Fruit fly (Drosophila melanogaster) whole organism, embryonic: ENCODE results near the gene CG44004.
A peak's percentile ranks its signal among the peaks of the same experiment; 100 is the strongest.

Source experiments
- Atf3 ChIP-seq: fragments of 200-800 bp; sonication (Bioruptor generic); optimal IDR thresholded peaks from 3 replicates; lab custom pipeline; 2016; ENCODE audit warnings: missing biosample characterization, missing genetic modification characterization
- B-H2 ChIP-seq: fragments of 200-800 bp; sonication (Bioruptor generic); optimal IDR thresholded peaks from 2 replicates; lab custom pipeline; 2018; ENCODE audit warnings: missing biosample characterization, mild to moderate bottlenecking, missing genetic modification characterization
- BtbVII ChIP-seq: fragments of 200-800 bp; sonication (Bioruptor generic); optimal IDR thresholded peaks from 3 replicates; lab custom pipeline; 2017; ENCODE audit warnings: missing biosample characterization, mild to moderate bottlenecking, missing genetic modification characterization
- CG10979 ChIP-seq: fragments of 200-800 bp; sonication (Bioruptor generic); optimal IDR thresholded peaks from 2 replicates; lab custom pipeline; 2018; ENCODE audit warnings: missing biosample characterization, mild to moderate bottlenecking, missing genetic modification characterization, moderate library complexity
- CG11398 ChIP-seq: fragments of 200-800 bp; sonication (Bioruptor generic); optimal IDR thresholded peaks from 2 replicates; lab custom pipeline; 2016; ENCODE audit warnings: missing biosample characterization, missing genetic modification characterization
- CG12659 ChIP-seq: fragments of 200-800 bp; sonication (Bioruptor generic); optimal IDR thresholded peaks from 3 replicates; lab custom pipeline; 2017; ENCODE audit warnings: mild to moderate bottlenecking, missing biosample characterization, missing genetic modification reagents, missing genetic modification characterization
- CG13296 ChIP-seq: fragments of 200-800 bp; sonication (Bioruptor generic); optimal IDR thresholded peaks from 3 replicates; lab custom pipeline; 2018; ENCODE audit warnings: missing biosample characterization, mild to moderate bottlenecking, missing genetic modification characterization
- CG14014 ChIP-seq: fragments of 200-800 bp; sonication (Bioruptor generic); IDR thresholded peaks from 2 replicates; pipeline ENCODE4 v1.3.6; 2022; ENCODE audit warnings: missing biosample characterization, missing genetic modification characterization
- CG30431 ChIP-seq: fragments of 200-800 bp; sonication (Bioruptor generic); optimal IDR thresholded peaks from 2 replicates; lab custom pipeline; 2017; ENCODE audit warnings: missing biosample characterization, missing genetic modification characterization
- CG31441 ChIP-seq: fragments of 200-800 bp; sonication (Bioruptor generic); IDR thresholded peaks from 2 replicates; pipeline ENCODE4 v1.3.6; 2022; ENCODE audit warnings: missing biosample characterization, missing genetic modification characterization
- CG32772 ChIP-seq: fragments of 200-800 bp; sonication (Bioruptor generic); IDR thresholded peaks from 2 replicates; pipeline ENCODE4 v1.3.6; 2022; ENCODE audit warnings: missing biosample characterization, missing genetic modification characterization
- CG33213 ChIP-seq: fragments of 200-800 bp; sonication (Bioruptor generic); optimal IDR thresholded peaks from 3 replicates; lab custom pipeline; 2016; ENCODE audit warnings: missing biosample characterization, missing genetic modification characterization
- CG7556 ChIP-seq: fragments of 200-800 bp; sonication (Bioruptor generic); optimal IDR thresholded peaks from 2 replicates; lab custom pipeline; 2017; ENCODE audit warnings: missing biosample characterization, mild to moderate bottlenecking, missing genetic modification characterization
- CG9437 ChIP-seq: fragments of 200-800 bp; sonication (Bioruptor generic); optimal IDR thresholded peaks from 2 replicates; lab custom pipeline; 2018; ENCODE audit warnings: missing biosample characterization, mild to moderate bottlenecking, missing genetic modification characterization
- CoRest ChIP-seq: fragments of 200-800 bp; sonication (Bioruptor generic); optimal IDR thresholded peaks from 3 replicates; lab custom pipeline; 2018; ENCODE audit warnings: missing biosample characterization, mild to moderate bottlenecking, missing genetic modification characterization, moderate library complexity
- Dip3 ChIP-seq: fragments of 200-800 bp; sonication (Bioruptor generic); optimal IDR thresholded peaks from 3 replicates; lab custom pipeline; 2016; ENCODE audit warnings: missing biosample characterization, missing genetic modification characterization
- Eip74EF ChIP-seq, 2 experiments: fragments of 200-800 bp in 1 of 2; fragments of >200 bp in 1 of 2; sonication (Bioruptor generic) in 1 of 2; optimal IDR thresholded peaks; 2 replicates each; lab custom pipeline; 2017 to 2019; ENCODE audit warnings: missing biosample characterization in 2 of 2, missing genetic modification characterization in 2 of 2, mild to moderate bottlenecking in 1 of 2, moderate library complexity in 1 of 2
- Ets97D ChIP-seq: fragments of 200-800 bp; sonication (Bioruptor generic); optimal IDR thresholded peaks from 3 replicates; lab custom pipeline; 2016; ENCODE audit warnings: missing biosample characterization, missing genetic modification characterization
- HLH4C ChIP-seq: fragments of 200-800 bp; sonication (Bioruptor generic); IDR thresholded peaks from 3 replicates; pipeline ENCODE4 v1.3.6; 2022; ENCODE audit warnings: missing biosample characterization, missing genetic modification characterization; ENCODE audit not compliant: partially characterized antibody
- Hey ChIP-seq: fragments of 200-800 bp; sonication (Bioruptor generic); optimal IDR thresholded peaks from 3 replicates; lab custom pipeline; 2018; ENCODE audit warnings: missing biosample characterization, mild to moderate bottlenecking, missing genetic modification characterization
- Hsf ChIP-seq: fragments of 200-800 bp; sonication (Bioruptor generic); optimal IDR thresholded peaks from 3 replicates; lab custom pipeline; 2016; ENCODE audit warnings: missing biosample characterization, missing genetic modification characterization
- Kr ChIP-seq: fragments of 200-800 bp; sonication (Bioruptor generic); optimal IDR thresholded peaks from 2 replicates; lab custom pipeline; 2017; ENCODE audit warnings: missing biosample characterization, mild to moderate bottlenecking, missing genetic modification characterization
- Lhr ChIP-seq: fragments of 200-800 bp; sonication (Bioruptor generic); optimal IDR thresholded peaks from 3 replicates; lab custom pipeline; 2017; ENCODE audit warnings: mild to moderate bottlenecking, missing biosample characterization, missing genetic modification reagents, missing genetic modification characterization
- Med ChIP-seq: fragments of 200-800 bp; sonication (Bioruptor generic); peaks from one replicate; lab custom pipeline; 2016; ENCODE audit warnings: missing biosample characterization, missing genetic modification characterization, mild to moderate bottlenecking, inconsistent platforms, moderate library complexity
- NfI ChIP-seq: fragments of 200-800 bp; sonication (Bioruptor generic); optimal IDR thresholded peaks from 3 replicates; lab custom pipeline; 2018; ENCODE audit warnings: missing biosample characterization, mild to moderate bottlenecking, missing genetic modification characterization, moderate library complexity
- Oaz ChIP-seq: fragments of 200-800 bp; sonication (Bioruptor generic); IDR thresholded peaks from 2 replicates; pipeline ENCODE4 v1.3.6; 2022; ENCODE audit warnings: missing biosample characterization, missing genetic modification characterization
- Opbp ChIP-seq: fragments of 200-800 bp; sonication (Bioruptor generic); IDR thresholded peaks from 3 replicates; pipeline ENCODE4 v1.3.6; 2022; ENCODE audit warnings: missing biosample characterization, missing genetic modification characterization; ENCODE audit not compliant: partially characterized antibody
- Sox100B ChIP-seq: fragments of 200-800 bp; sonication (Bioruptor generic); optimal IDR thresholded peaks from 3 replicates; lab custom pipeline; 2018; ENCODE audit warnings: missing biosample characterization, mild to moderate bottlenecking, missing genetic modification characterization
- Tbp ChIP-seq: fragments of >200 bp; optimal IDR thresholded peaks from 2 replicates; lab custom pipeline; 2018; ENCODE audit warnings: missing biosample characterization, missing genetic modification characterization
- amos ChIP-seq: fragments of 200-800 bp; sonication (Bioruptor generic); IDR thresholded peaks from 2 replicates; pipeline ENCODE4 v1.3.6; 2022; ENCODE audit warnings: missing biosample characterization, missing genetic modification characterization; ENCODE audit not compliant: partially characterized antibody
- ash1 ChIP-seq: fragments of 200-800 bp; sonication (Bioruptor generic); optimal IDR thresholded peaks from 2 replicates; lab custom pipeline; 2018; ENCODE audit warnings: missing biosample characterization, mild to moderate bottlenecking, missing genetic modification characterization
- chm ChIP-seq: fragments of 200-800 bp; sonication (Bioruptor generic); IDR thresholded peaks from 2 replicates; pipeline ENCODE4 v1.3.6; 2022; ENCODE audit warnings: missing biosample characterization, missing genetic modification characterization
- da ChIP-seq: fragments of 200-800 bp; sonication (Bioruptor generic); optimal IDR thresholded peaks from 2 replicates; lab custom pipeline; 2016; ENCODE audit warnings: missing biosample characterization, missing genetic modification characterization
- dan ChIP-seq: fragments of 200-800 bp; sonication (Bioruptor generic); IDR thresholded peaks from 2 replicates; pipeline ENCODE4 v1.3.6; 2022; ENCODE audit warnings: missing biosample characterization, missing genetic modification characterization
- eve ChIP-seq, 2 experiments: fragments of >200 bp; optimal IDR thresholded peaks; 2 replicates each; lab custom pipeline; 2017; ENCODE audit warnings: missing biosample characterization in 2 of 2, missing genetic modification characterization in 2 of 2
- nmo ChIP-seq: fragments of 200-800 bp; sonication (Bioruptor generic); optimal IDR thresholded peaks from 2 replicates; lab custom pipeline; 2018; ENCODE audit warnings: missing biosample characterization, mild to moderate bottlenecking, missing genetic modification characterization, moderate library complexity
- nom ChIP-seq: fragments of 200-800 bp; sonication (Bioruptor generic); optimal IDR thresholded peaks from 2 replicates; lab custom pipeline; 2017; ENCODE audit warnings: missing biosample characterization, missing genetic modification characterization, mild to moderate bottlenecking, moderate library complexity, missing genetic modification reagents
- onecut ChIP-seq: fragments of 200-800 bp; sonication (Bioruptor generic); IDR thresholded peaks from 2 replicates; pipeline ENCODE4 v1.3.6; 2022; ENCODE audit warnings: missing biosample characterization, missing genetic modification characterization
- otp ChIP-seq: fragments of 200-800 bp; sonication (Bioruptor generic); IDR thresholded peaks from 3 replicates; pipeline ENCODE4, ENCODE4 v1.3.6; 2022; ENCODE audit warnings: missing biosample characterization, missing genetic modification characterization
- pzg ChIP-seq: fragments of 200-800 bp; sonication (Bioruptor generic); optimal IDR thresholded peaks from 3 replicates; lab custom pipeline; 2018; ENCODE audit warnings: missing biosample characterization, mild to moderate bottlenecking, missing genetic modification characterization, moderate library complexity
- repo ChIP-seq: fragments of 200-800 bp; sonication (Bioruptor generic); optimal IDR thresholded peaks from 2 replicates; lab custom pipeline; 2016; ENCODE audit warnings: missing biosample characterization, missing genetic modification characterization
- sqz ChIP-seq: fragments of 200-800 bp; sonication (Bioruptor generic); optimal IDR thresholded peaks from 3 replicates; lab custom pipeline; 2018; ENCODE audit warnings: missing biosample characterization, mild to moderate bottlenecking, missing genetic modification characterization
- sr ChIP-seq: fragments of 200-800 bp; sonication (Bioruptor generic); IDR thresholded peaks from 3 replicates; pipeline ENCODE4 v1.3.6; 2022; ENCODE audit warnings: missing biosample characterization, missing genetic modification characterization
- stc ChIP-seq: fragments of 200-800 bp; sonication (Bioruptor generic); IDR thresholded peaks from 2 replicates; pipeline ENCODE4 v1.3.6; 2022; ENCODE audit warnings: missing biosample characterization, missing genetic modification characterization
- tin ChIP-seq: fragments of 200-800 bp; sonication (Bioruptor generic); optimal IDR thresholded peaks from 3 replicates; lab custom pipeline; 2016; ENCODE audit warnings: missing biosample characterization, missing genetic modification characterization
- trh ChIP-seq: fragments of 200-800 bp; sonication (Bioruptor generic); optimal IDR thresholded peaks from 2 replicates; lab custom pipeline; 2016; ENCODE audit warnings: missing biosample characterization, missing genetic modification characterization
- vfl ChIP-seq: fragments of 200-800 bp; sonication (Bioruptor generic); optimal IDR thresholded peaks from 2 replicates; lab custom pipeline; 2016; ENCODE audit warnings: missing biosample characterization, missing genetic modification characterization
- zen2 ChIP-seq: fragments of 200-800 bp; sonication (Bioruptor generic); IDR thresholded peaks from 3 replicates; pipeline ENCODE4 v1.3.6; 2022; ENCODE audit warnings: missing biosample characterization, missing genetic modification characterization; ENCODE audit not compliant: partially characterized antibody

The CG44004 gene

dm6 chr3L:18029546-18030300 lies 43.9 kb downstream of the CG44004 start (continued):
- TF ChIP-seq Sox100B (GFP tag; lab: Kevin White, UChicago), result peak; percentile 66
- TF ChIP-seq CG11398, result peak; percentile 84
- TF ChIP-seq CG12659 (GFP tag; lab: Kevin White, UChicago), result peak; percentile 60
- peak; percentile 44 for TF ChIP-seq tin
- peak; percentile 32 for TF ChIP-seq Ets97D
- TF ChIP-seq Med (GFP tag; lab: Kevin White, UChicago), result peak; percentile 98
- TF ChIP-seq amos (GFP tag; lab: Robert Waterston, UW), result no peak; the same call in 1 of the 2 replicates
- 0 out of 3 replicates have a peak, but pooled peaks have one; percentile 6 for TF ChIP-seq Opbp (GFP tag; lab: Robert Waterston, UW)
- TF ChIP-seq B-H2 (GFP tag; lab: Kevin White, UChicago), result peak; percentile 48
- TF ChIP-seq CG7556 (GFP tag; lab: Kevin White, UChicago), result peak; percentile 88
- TF ChIP-seq trh, result peak; percentile 64
- no peak for TF ChIP-seq Tbp (GFP tag; lab: Kevin White, UChicago)
- no peak; the same call in 2 of the 3 replicates for TF ChIP-seq zen2
- no peak for TF ChIP-seq HLH4C (GFP tag; lab: Robert Waterston, UW)
- peak; percentile 65 for TF ChIP-seq ash1 (GFP tag; lab: Kevin White, UChicago)
- TF ChIP-seq sqz, result peak; percentile 44
- peak; percentile 47 for TF ChIP-seq CG31441 (GFP tag; lab: Robert Waterston, UW)
- peak; percentile 85 for TF ChIP-seq Kr (GFP tag; lab: Kevin White, UChicago)
- peak; percentile 64 for TF ChIP-seq Atf3 (GFP tag; lab: Kevin White, UChicago)
- no peak for TF ChIP-seq Oaz (GFP tag; lab: Robert Waterston, UW)
- peak; percentile 60 for TF ChIP-seq Lhr (GFP tag; lab: Kevin White, UChicago)
- peak; percentile 83; the same call in 2 of the 3 replicates for TF ChIP-seq otp (GFP tag; lab: Robert Waterston, UW)
- TF ChIP-seq da (GFP tag; lab: Kevin White, UChicago), result peak; percentile 70
- peak; percentile 84 for TF ChIP-seq CG13296 (GFP tag; lab: Kevin White, UChicago)
- TF ChIP-seq CG14014 (GFP tag; lab: Robert Waterston, UW), result peak; percentile 83; the same call in 1 of the 2 replicates
- peak; percentile 71 for TF ChIP-seq CoRest (tag; lab: Kevin White, UChicago)
- peak; percentile 5 for TF ChIP-seq NfI (GFP tag; lab: Kevin White, UChicago)
- peak; percentile 0 for TF ChIP-seq pzg (GFP tag; lab: Kevin White, UChicago)
- peak; percentile 34 for TF ChIP-seq CG30431 (GFP tag; lab: Kevin White, UChicago)
- TF ChIP-seq Hsf (GFP tag; lab: Kevin White, UChicago), result peak; percentile 23
- TF ChIP-seq BtbVII, result peak; percentile 78
- TF ChIP-seq CG10979 (tag; lab: Kevin White, UChicago), result peak; percentile 49
- no peak for TF ChIP-seq Dip3
- TF ChIP-seq chm (GFP tag; lab: Robert Waterston, UW), result no peak
- peak; percentile 93 for TF ChIP-seq onecut
- peak; percentile 42 for TF ChIP-seq nmo (GFP tag; lab: Kevin White, UChicago)
- peak; percentile 83 for TF ChIP-seq CG33213 (GFP tag; lab: Kevin White, UChicago)
- TF ChIP-seq stc (GFP tag; lab: Robert Waterston, UW), result peak; percentile 68; the same call in 1 of the 2 replicates
- peak; percentile 64 for TF ChIP-seq CG9437 (GFP tag; lab: Kevin White, UChicago)
- peak; percentile 35 for TF ChIP-seq nom (GFP tag; lab: Kevin White, UChicago)
- TF ChIP-seq Eip74EF (GFP tag; optimal IDR thresholded peaks at IDR 0.05; lab: Kevin White, UChicago), result peak in 1 of 2 experiments; percentile 18
- TF ChIP-seq sr (GFP tag; lab: Robert Waterston, UW), result peak; percentile 85
- TF ChIP-seq Hey, result peak; percentile 88
- TF ChIP-seq vfl (GFP tag; lab: Kevin White, UChicago), result no peak
- TF ChIP-seq CG32772, result no peak
- TF ChIP-seq eve (GFP tag; optimal IDR thresholded peaks at IDR 0.05; lab: Kevin White, UChicago), result no peak
- peak; percentile 75 for TF ChIP-seq repo
- TF ChIP-seq dan (GFP tag; lab: Robert Waterston, UW), result no peak
